Worm (Caenorhabditis elegans) whole organism, L4/young adult: ENCODE measurements around the gene Y44A6C.1.

Source experiments
- W03F9.2 ChIP-seq: fragments of 150-350 bp; optimal IDR thresholded peaks from 2 replicates; lab custom pipeline; 2014; ENCODE audit warnings: missing biosample characterization, missing genetic modification characterization
- dao-5 ChIP-seq: sonication (generic microtip); optimal IDR thresholded peaks from 2 replicates; lab custom pipeline; 2016; ENCODE audit warnings: missing genotype, missing genetic modification characterization, moderate library complexity, missing compliant biosample characterization
- him-1 ChIP-seq: sonication (generic microtip); optimal IDR thresholded peaks from 2 replicates; lab custom pipeline; 2016; ENCODE audit warnings: missing genotype, missing genetic modification reagents, missing genetic modification characterization, missing compliant biosample characterization

ce11 chrV:20716267-20716666, 2.5 kb downstream of the Y44A6C.1 start:
- TF ChIP-seq him-1 (no peak), dao-5 (tag; lab: Kevin White, UChicago) (no peak), W03F9.2 (no peak)
